Worm (Caenorhabditis elegans) whole organism, L1 larva: ENCODE data around the gene math-9.

Source experiments
- aha-1 ChIP-seq: fragments of 150-350 bp; optimal IDR thresholded peaks from 2 replicates; lab custom pipeline; 2014; ENCODE audit warnings: missing biosample characterization, missing genetic modification characterization
- aly-2 ChIP-seq: fragments of 150-350 bp; optimal IDR thresholded peaks from 2 replicates; lab custom pipeline; 2014; ENCODE audit warnings: missing biosample characterization, missing genetic modification characterization
- blmp-1 ChIP-seq: fragments of 150-350 bp; optimal IDR thresholded peaks from 2 replicates; lab custom pipeline; 2014; ENCODE audit warnings: missing biosample characterization, missing genetic modification characterization
- ceh-82 ChIP-seq, 3 experiments: fragments of 150-350 bp in 1 of 3; sonication (generic microtip) in 2 of 3; optimal IDR thresholded peaks; 2 replicates each; lab custom pipeline; 2014 to 2017; ENCODE audit warnings: missing biosample characterization in 3 of 3, missing genetic modification characterization in 3 of 3
- dpl-1 ChIP-seq, 3 experiments: fragments of 150-350 bp in 2 of 3; sonication (generic microtip) in 1 of 3; optimal IDR thresholded peaks; 2 replicates each; lab custom pipeline; 2014 to 2017; ENCODE audit warnings: missing biosample characterization in 3 of 3, missing genetic modification characterization in 3 of 3, missing genetic modification reagents in 3 of 3
- dsc-1 ChIP-seq: sonication (generic microtip); optimal IDR thresholded peaks from 2 replicates; lab custom pipeline; 2016; ENCODE audit warnings: mild to moderate bottlenecking, missing genetic modification characterization, missing compliant biosample characterization
- efl-1 ChIP-seq, 4 experiments: fragments of 150-350 bp; optimal IDR thresholded peaks in 3 of 4; peaks in 1 of 4; 1 replicate in 1 of 4; 2 replicates in 3 of 4; lab custom pipeline; 2014; ENCODE audit warnings: missing biosample characterization in 2 of 4, missing genetic modification characterization in 2 of 4, missing genetic modification reagents in 2 of 4
- egl-13 ChIP-seq: sonication (generic microtip); optimal IDR thresholded peaks from 2 replicates; lab custom pipeline; 2016; ENCODE audit warnings: missing genotype, missing genetic modification reagents, missing genetic modification characterization, missing compliant biosample characterization
- elt-2 ChIP-seq: sonication (generic microtip); optimal IDR thresholded peaks from 2 replicates; lab custom pipeline; 2016; ENCODE audit warnings: missing genetic modification characterization, mild to moderate bottlenecking, inconsistent platforms, missing compliant biosample characterization, missing genetic modification reagents
- elt-3 ChIP-seq, 6 experiments: fragments of 150-350 bp in 1 of 6; sonication (generic microtip); optimal IDR thresholded peaks; 2 replicates each; lab custom pipeline; 2017 to 2018; ENCODE audit warnings: missing biosample characterization in 6 of 6, missing genetic modification characterization in 6 of 6, inconsistent platforms in 1 of 6
- fkh-10 ChIP-seq: sonication (generic microtip); optimal IDR thresholded peaks from 2 replicates; lab custom pipeline; 2017; ENCODE audit warnings: missing biosample characterization, missing genetic modification reagents, missing genetic modification characterization
- grh-1 ChIP-seq: fragments of 200-800 bp; sonication (Bioruptor generic); IDR thresholded peaks from 2 replicates; pipeline ENCODE4 v1.3.6; 2022; ENCODE audit warnings: missing genetic modification reagents, missing genetic modification characterization, missing compliant biosample characterization
- hlh-17 ChIP-seq: fragments of 200-800 bp; sonication (Bioruptor generic); optimal IDR thresholded peaks from 2 replicates; lab custom pipeline; 2018; ENCODE audit warnings: missing genetic modification characterization, mild to moderate bottlenecking, missing compliant biosample characterization, moderate library complexity, borderline replicate concordance
- hlh-4 ChIP-seq: sonication (generic microtip); optimal IDR thresholded peaks from 2 replicates; lab custom pipeline; 2016; ENCODE audit warnings: mild to moderate bottlenecking, missing genetic modification characterization, missing compliant biosample characterization
- jun-1 ChIP-seq: fragments of 150-350 bp; optimal IDR thresholded peaks from 2 replicates; lab custom pipeline; 2014; ENCODE audit warnings: missing biosample characterization, missing genetic modification reagents, missing genetic modification characterization
- lin-15B ChIP-seq: fragments of 150-350 bp; sonication (generic microtip); optimal IDR thresholded peaks from 3 replicates; lab custom pipeline; 2014; ENCODE audit warnings: missing biosample characterization, missing genetic modification characterization
- lin-35 ChIP-seq, 2 experiments: fragments of 150-350 bp; optimal IDR thresholded peaks; 2 replicates each; lab custom pipeline; 2014; ENCODE audit warnings: missing biosample characterization in 2 of 2, missing genetic modification characterization in 2 of 2, missing genetic modification reagents in 2 of 2
- lir-3 ChIP-seq: sonication (generic microtip); optimal IDR thresholded peaks from 2 replicates; lab custom pipeline; 2016; ENCODE audit warnings: mild to moderate bottlenecking, missing genetic modification characterization, moderate library complexity, missing compliant biosample characterization; ENCODE audit not compliant: poor library complexity
- lsy-2 ChIP-seq, 2 experiments: fragments of 150-350 bp; optimal IDR thresholded peaks; 2 replicates each; lab custom pipeline; 2014; ENCODE audit warnings: missing biosample characterization in 2 of 2, missing genetic modification characterization in 2 of 2
- mab-9 ChIP-seq: fragments of 200-800 bp; sonication (Bioruptor generic); IDR thresholded peaks from 2 replicates; pipeline ENCODE4 v1.3.6; 2022; ENCODE audit warnings: missing genetic modification reagents, missing genetic modification characterization, missing compliant biosample characterization
- mef-2 ChIP-seq: fragments of 150-350 bp; optimal IDR thresholded peaks from 2 replicates; lab custom pipeline; 2014; ENCODE audit warnings: missing biosample characterization, missing genetic modification characterization
- nhr-47 ChIP-seq: sonication (generic microtip); optimal IDR thresholded peaks from 2 replicates; lab custom pipeline; 2016; ENCODE audit warnings: mild to moderate bottlenecking, missing genetic modification characterization, moderate library complexity, missing compliant biosample characterization
- nhr-76 ChIP-seq: sonication (generic microtip); optimal IDR thresholded peaks from 2 replicates; lab custom pipeline; 2017; ENCODE audit warnings: missing biosample characterization, missing genetic modification characterization
- nhr-77 ChIP-seq: fragments of 150-350 bp; optimal IDR thresholded peaks from 2 replicates; lab custom pipeline; 2014; ENCODE audit warnings: missing biosample characterization, missing genetic modification characterization
- nhr-90 ChIP-seq: sonication (generic microtip); optimal IDR thresholded peaks from 2 replicates; lab custom pipeline; 2016; ENCODE audit warnings: mild to moderate bottlenecking, missing genetic modification characterization, missing compliant biosample characterization; ENCODE audit not compliant: poor library complexity
- pag-3 ChIP-seq: sonication (generic microtip); optimal IDR thresholded peaks from 2 replicates; lab custom pipeline; 2017; ENCODE audit warnings: missing genetic modification characterization, mild to moderate bottlenecking, missing compliant biosample characterization, antibody characterized with exemption, borderline replicate concordance; ENCODE audit not compliant: insufficient read depth
- rnt-1 ChIP-seq: sonication (generic microtip); optimal IDR thresholded peaks from 2 replicates; lab custom pipeline; 2016; ENCODE audit warnings: mild to moderate bottlenecking, missing genetic modification characterization, moderate library complexity, missing compliant biosample characterization
- sox-4 ChIP-seq: sonication (generic microtip); optimal IDR thresholded peaks from 2 replicates; lab custom pipeline; 2016; ENCODE audit warnings: missing genetic modification characterization, missing compliant biosample characterization
- sup-37 ChIP-seq: fragments of 200-800 bp; sonication (Bioruptor generic); optimal IDR thresholded peaks from 2 replicates; lab custom pipeline; 2018; ENCODE audit warnings: mild to moderate bottlenecking, missing genetic modification characterization, missing compliant biosample characterization
- swsn-7 ChIP-seq: sonication (generic microtip); optimal IDR thresholded peaks from 2 replicates; lab custom pipeline; 2016; ENCODE audit warnings: missing genetic modification characterization, missing compliant biosample characterization
- tbx-2 ChIP-seq: sonication (generic microtip); optimal IDR thresholded peaks from 2 replicates; lab custom pipeline; 2016; ENCODE audit warnings: missing genetic modification characterization, missing compliant biosample characterization
- tlp-1 ChIP-seq: fragments of 150-350 bp; optimal IDR thresholded peaks from 2 replicates; lab custom pipeline; 2014; ENCODE audit warnings: missing biosample characterization, missing genetic modification characterization
- unc-130 ChIP-seq: fragments of 150-350 bp; optimal IDR thresholded peaks from 2 replicates; lab custom pipeline; 2017; ENCODE audit warnings: missing biosample characterization, missing genetic modification characterization, inconsistent platforms
- unc-30 ChIP-seq: sonication (generic microtip); optimal IDR thresholded peaks from 2 replicates; lab custom pipeline; 2017; ENCODE audit warnings: missing biosample characterization, missing genetic modification characterization
- unc-62 ChIP-seq: fragments of 150-350 bp; optimal IDR thresholded peaks from 2 replicates; lab custom pipeline; 2014; ENCODE audit warnings: missing biosample characterization, missing genetic modification reagents, missing genetic modification characterization
- unc-86 ChIP-seq: sonication (generic microtip); optimal IDR thresholded peaks from 2 replicates; lab custom pipeline; 2016; ENCODE audit warnings: missing genetic modification characterization, missing compliant biosample characterization
- unc-98 ChIP-seq: fragments of 200-800 bp; sonication (Bioruptor generic); IDR thresholded peaks from 2 replicates; pipeline ENCODE4 v1.3.6; 2022; ENCODE audit warnings: missing genetic modification characterization, missing compliant biosample characterization
- zag-1 ChIP-seq: fragments of 150-350 bp; optimal IDR thresholded peaks from 2 replicates; lab custom pipeline; 2014; ENCODE audit warnings: missing biosample characterization, missing genetic modification characterization
- zip-4 ChIP-seq: fragments of 200-800 bp; sonication (Bioruptor generic); optimal IDR thresholded peaks from 2 replicates; lab custom pipeline; 2018; ENCODE audit warnings: mild to moderate bottlenecking, missing genetic modification characterization, moderate library complexity, missing compliant biosample characterization
- ztf-11 ChIP-seq, 2 experiments: sonication (generic microtip); optimal IDR thresholded peaks; 2 replicates each; lab custom pipeline; 2016 to 2017; ENCODE audit warnings: missing genetic modification characterization in 2 of 2, missing biosample characterization in 1 of 2, missing compliant biosample characterization in 1 of 2

math-9 gene

DNA sequence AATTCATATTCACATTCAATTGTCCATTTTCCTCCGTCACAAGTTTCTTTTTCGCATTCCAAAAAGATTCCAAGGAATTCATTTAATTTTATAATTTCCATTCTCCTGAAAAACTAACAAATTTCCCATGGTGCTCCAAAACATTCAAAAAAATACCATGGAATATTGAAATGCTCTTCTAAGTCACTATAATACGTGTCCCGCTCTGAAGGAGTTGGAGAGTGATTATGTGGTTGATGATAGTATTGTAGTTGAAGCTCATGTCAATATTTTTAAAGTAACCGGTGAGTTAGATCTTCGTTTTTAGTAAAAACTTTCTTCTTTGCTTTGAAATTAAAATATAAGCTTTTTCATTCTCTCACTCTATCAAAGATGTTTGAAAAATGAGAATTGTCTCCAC lies at the start of gene math-9:
Gene math-9 (minus strand): TSS at position 101 of the 400 bp plus-strand sequence.
- TF ChIP-seq efl-1 (optimal IDR thresholded peaks at IDR 0.05; lab: Kevin White, UChicago) (no peak), efl-1 (GFP tag; optimal IDR thresholded peaks at IDR 0.05 in 1 of 2; lab: Kevin White, UChicago) (peak in 1 of 2 experiments; percentile 45), aly-2 (tag; lab: Kevin White, UChicago) (no peak)
- TF ChIP-seq, all 84 proteins: peak for 1

DNA sequence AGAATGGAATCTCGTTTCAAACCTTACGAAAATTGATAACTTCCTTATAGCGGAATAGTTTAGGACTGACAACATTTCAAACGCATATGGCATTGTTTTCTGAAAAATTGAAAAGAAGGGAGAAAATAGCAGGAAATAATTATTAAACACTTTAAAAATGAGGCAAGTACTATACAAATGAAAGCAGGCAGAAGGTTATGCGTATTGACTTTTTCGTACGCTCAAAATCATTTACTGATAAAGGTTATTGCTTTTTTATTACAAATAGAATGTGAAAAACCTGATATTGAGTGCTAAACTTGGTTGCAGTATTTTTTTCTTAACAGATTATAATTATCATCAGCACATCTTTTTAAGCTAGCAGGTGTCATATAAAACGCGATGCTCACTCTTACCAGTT lies 49.1 kb upstream of the math-9 start, which contains the start of gene ZK250.13:
Gene ZK250.13 (minus strand): TSS at position 101 of the 400 bp plus-strand sequence.
- peak; percentile 36 for TF ChIP-seq elt-2 (tag; lab: Kevin White, UChicago)
- no peak for TF ChIP-seq sox-4 (tag; lab: Kevin White, UChicago)

DNA sequence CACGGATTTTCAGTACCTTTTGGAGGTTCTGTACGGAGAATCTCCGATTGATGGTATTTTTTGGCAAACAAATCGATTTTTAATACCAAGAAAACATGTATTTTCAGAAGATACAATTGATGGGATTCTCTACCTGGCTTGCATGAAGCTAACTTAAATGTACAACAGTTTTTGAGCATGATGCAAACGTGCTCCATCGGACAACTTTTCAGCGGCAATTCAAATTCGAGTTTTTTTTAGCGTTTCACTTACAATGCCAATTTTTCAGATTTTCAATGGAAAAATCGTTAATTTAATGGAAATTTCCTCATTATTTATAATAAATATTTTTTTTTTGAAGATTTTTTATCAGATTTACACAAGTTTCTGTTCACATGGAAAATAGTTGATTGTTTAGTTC lies 38.0 kb upstream of the math-9 start:
- TF ChIP-seq unc-30 (tag; lab: Kevin White, UChicago) (no peak), jun-1 (no peak), lin-15B (no peak), mef-2 (tag; lab: Kevin White, UChicago) (no peak), tbx-2 (tag; lab: Kevin White, UChicago) (no peak), dpl-1 (GFP tag; optimal IDR thresholded peaks at IDR 0.05; lab: Kevin White, UChicago) (peak; percentile 20 to 54 (median 53)), aha-1 (no peak), lin-35 (GFP tag; optimal IDR thresholded peaks at IDR 0.05; lab: Kevin White, UChicago) (peak; percentile 5 to 56), egl-13 (tag; lab: Kevin White, UChicago) (no peak), swsn-7 (tag; lab: Kevin White, UChicago) (no peak), mab-9 (GFP tag; lab: Robert Waterston, UW) (no peak), ceh-82 (tag; optimal IDR thresholded peaks at IDR 0.05; lab: Kevin White, UChicago) (no peak), unc-62 (GFP tag; lab: Kevin White, UChicago) (no peak), aly-2 (tag; lab: Kevin White, UChicago) (no peak), blmp-1 (tag; lab: Kevin White, UChicago) (no peak), lsy-2 (tag; optimal IDR thresholded peaks at IDR 0.05; lab: Kevin White, UChicago) (no peak), efl-1 (optimal IDR thresholded peaks at IDR 0.05; lab: Kevin White, UChicago) (peak in 1 of 2 experiments; percentile 52), efl-1 (GFP tag; optimal IDR thresholded peaks at IDR 0.05 in 1 of 2; lab: Kevin White, UChicago) (peak; percentile 60 to 94), unc-130 (tag; lab: Kevin White, UChicago) (no peak), unc-86 (no peak), nhr-47 (tag; lab: Kevin White, UChicago) (no peak), grh-1 (no peak), zip-4 (GFP tag; lab: Kevin White, UChicago) (no peak)

DNA sequence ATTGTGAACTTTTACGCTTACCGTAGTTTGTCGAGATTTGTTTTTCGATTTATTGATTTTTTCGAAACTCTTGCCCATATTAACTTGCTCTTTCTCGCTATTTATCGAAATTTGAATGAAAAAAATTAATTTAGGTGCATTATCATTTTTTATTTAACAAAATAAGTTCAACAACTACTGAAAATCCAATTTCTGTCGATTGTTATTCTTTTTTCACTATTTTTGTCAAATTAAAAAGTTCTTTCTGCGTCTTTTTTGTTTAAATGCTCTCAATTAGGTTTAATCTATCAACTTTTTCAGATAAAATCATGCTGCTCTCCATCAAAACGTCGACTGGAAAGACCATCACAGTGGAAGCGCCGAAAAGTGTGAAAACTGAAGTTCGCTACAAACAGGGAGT lies 35.6 kb upstream of the math-9 start, which contains the start of gene F52C6.2:
Gene F52C6.2 (plus strand): TSS at position 301 of the 400 bp plus-strand sequence.
- TF ChIP-seq nhr-76 (tag; lab: Kevin White, UChicago) (no peak), fkh-10 (GFP tag; lab: Kevin White, UChicago) (no peak), unc-98 (GFP tag; lab: Robert Waterston, UW) (no peak), pag-3 (no peak), dsc-1 (tag; lab: Kevin White, UChicago) (no peak)

DNA sequence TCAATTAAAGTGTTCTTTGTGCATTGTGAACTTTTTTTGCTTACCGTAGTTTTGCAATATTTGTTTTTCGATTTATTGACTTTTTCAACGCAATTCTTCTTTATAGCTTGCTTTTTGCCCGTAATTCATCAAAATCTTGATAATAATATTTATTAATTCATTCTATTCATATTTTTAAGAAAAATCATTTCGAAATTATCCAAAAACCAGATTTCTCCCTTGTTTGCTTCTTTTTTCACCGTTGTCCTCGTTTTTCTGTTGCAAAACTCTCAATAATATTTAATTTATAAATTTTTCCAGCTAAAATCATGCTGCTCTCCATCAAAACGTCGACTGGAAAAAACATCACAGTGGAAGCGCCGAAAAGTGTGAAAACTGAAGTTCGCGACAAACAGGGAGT lies 33.9 kb upstream of the math-9 start, which contains the start of gene F52C6.3:
Gene F52C6.3 (plus strand): TSS at position 301 of the 400 bp plus-strand sequence.
- TF ChIP-seq zag-1 (tag; lab: Kevin White, UChicago), result no peak
- TF ChIP-seq tlp-1 (tag; lab: Kevin White, UChicago), result no peak
- TF ChIP-seq hlh-17 (GFP tag; lab: Kevin White, UChicago), result no peak
- TF ChIP-seq ztf-11 (tag; optimal IDR thresholded peaks at IDR 0.05; lab: Kevin White, UChicago), result no peak
- TF ChIP-seq sup-37, result no peak
- no peak for TF ChIP-seq elt-3 (tag; optimal IDR thresholded peaks at IDR 0.05; lab: Kevin White, UChicago)
- no peak for TF ChIP-seq hlh-4
- no peak for TF ChIP-seq swsn-7 (tag; lab: Kevin White, UChicago)
- no peak for TF ChIP-seq nhr-77
- TF ChIP-seq rnt-1, result no peak
- TF ChIP-seq pag-3, result no peak
- no peak for TF ChIP-seq nhr-90 (tag; lab: Kevin White, UChicago)
- TF ChIP-seq aha-1, result no peak
- TF ChIP-seq lir-3, result no peak
